Fruit fly (Drosophila melanogaster): ENCODE measurements around the gene hoe1.

Gene hoe1

DNA sequence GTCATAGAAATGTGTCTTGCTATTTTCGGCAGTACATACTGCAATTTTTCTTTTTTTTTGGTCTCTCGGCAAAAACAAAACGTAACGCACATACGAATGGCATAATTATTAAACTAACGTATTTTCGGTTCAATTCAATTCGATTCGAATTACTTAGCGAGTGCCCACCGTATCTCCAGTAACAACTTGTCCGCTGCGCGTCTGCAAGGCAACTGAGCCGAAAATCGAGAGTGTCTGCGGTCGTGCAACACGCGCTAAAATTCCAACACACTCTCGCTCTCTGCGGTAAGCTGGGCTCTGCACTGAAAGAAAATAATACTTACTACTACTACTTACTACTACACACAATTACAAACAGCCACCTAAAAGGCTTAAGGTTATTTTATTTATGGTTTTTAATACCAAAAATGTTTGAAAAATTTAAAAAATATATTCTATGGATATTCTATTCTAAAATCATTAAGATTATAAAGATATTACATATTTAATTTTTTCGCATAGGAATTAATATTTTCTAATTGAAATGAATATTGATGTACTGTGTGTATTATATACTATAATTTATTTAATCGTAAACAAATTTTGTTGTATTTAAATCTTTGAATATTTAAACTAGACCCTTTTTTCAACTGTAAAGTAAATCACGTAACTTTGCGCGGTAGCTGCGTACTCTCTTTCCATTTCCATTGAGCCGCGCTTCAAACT is 25.5 kb downstream of the hoe1 start, which contains the start of gene snsl (continued):
- TF ChIP-seq CG5953 (GFP tag; IDR thresholded peaks at IDR 0.05) (0 out of 2 replicates have a peak, but pooled peaks have one; percentile 45), Hand (GFP tag; optimal IDR thresholded peaks at IDR 0.05) (no peak), Ravus (GFP tag; IDR thresholded peaks at IDR 0.05) (no peak), CG7928 (GFP tag; optimal IDR thresholded peaks at IDR 0.05) (no peak), CG2678 (tag; optimal IDR thresholded peaks at IDR 0.05) (peak; percentile 88), CG32767 (GFP tag; IDR thresholded peaks at IDR 0.05) (peak; percentile 27; the same call in 1 of the 2 replicates), Ada2b (GFP tag; IDR thresholded peaks at IDR 0.05) (peak; percentile 29; the same call in 1 of the 2 replicates), CG17568 (GFP tag; optimal IDR thresholded peaks at IDR 0.05) (no peak), nerfin-1 (tag; optimal IDR thresholded peaks at IDR 0.05) (peak; percentile 77), HLH3B (GFP tag; IDR thresholded peaks at IDR 0.05) (peak; percentile 38; the same call in 1 of the 2 replicates), CG6175 (GFP tag; IDR thresholded peaks at IDR 0.05) (peak; percentile 16; the same call in 1 of the 3 replicates), CG8290 (GFP tag; optimal IDR thresholded peaks at IDR 0.05) (no peak), CG8290 (tag; optimal IDR thresholded peaks at IDR 0.05) (peak in 1 of 2 experiments; percentile 42), sc (optimal IDR thresholded peaks at IDR 0.05) (no peak), sc (GFP tag; optimal IDR thresholded peaks at IDR 0.05) (no peak), CG30403 (GFP tag; optimal IDR thresholded peaks at IDR 0.05) (peak; percentile 67), CG5180 (GFP tag; optimal IDR thresholded peaks at IDR 0.05) (peak; percentile 49), nmo (GFP tag; optimal IDR thresholded peaks at IDR 0.05) (peak; percentile 79), CG10979 (tag; optimal IDR thresholded peaks at IDR 0.05) (peak; percentile 65), CG9727 (GFP tag; optimal IDR thresholded peaks at IDR 0.05) (peak; percentile 71), Fer3 (tag; optimal IDR thresholded peaks at IDR 0.05) (peak; percentile 13), CG33557 (GFP tag; optimal IDR thresholded peaks at IDR 0.05) (peak; percentile 42), Eip74EF (GFP tag; optimal IDR thresholded peaks at IDR 0.05) (peak in 1 of 2 experiments; percentile 85), CG15269 (tag; optimal IDR thresholded peaks at IDR 0.05) (peak; percentile 85), Dbx (GFP tag; IDR thresholded peaks at IDR 0.05) (0 out of 3 replicates have a peak, but pooled peaks have one; percentile 14), CG13296 (GFP tag; optimal IDR thresholded peaks at IDR 0.05) (peak; percentile 78), CG17385 (GFP tag; optimal IDR thresholded peaks at IDR 0.05) (peak; percentile 71), emc (GFP tag; optimal IDR thresholded peaks at IDR 0.05) (no peak), CG6791 (GFP tag; IDR thresholded peaks at IDR 0.05; ENCODE audit: partially characterized antibody) (no peak), CG6689 (GFP tag; IDR thresholded peaks at IDR 0.05) (peak; percentile 53), CG8359 (GFP tag; optimal IDR thresholded peaks at IDR 0.05; ENCODE audit: borderline replicate concordance) (peak; percentile 13), Adf1 (GFP tag; IDR thresholded peaks at IDR 0.05) (no peak), CG17361 (GFP tag; IDR thresholded peaks at IDR 0.05) (peak; percentile 93), HLH4C (GFP tag; IDR thresholded peaks at IDR 0.05; ENCODE audit: partially characterized antibody) (no peak), MBD-R2 (GFP tag; IDR thresholded peaks at IDR 0.05) (peak; percentile 21; the same call in 1 of the 2 replicates), stc (GFP tag; IDR thresholded peaks at IDR 0.05) (0 out of 2 replicates have a peak, but pooled peaks have one; percentile 47), BtbVII (GFP tag; optimal IDR thresholded peaks at IDR 0.05) (peak; percentile 31), jigr1 (GFP tag; IDR thresholded peaks at IDR 0.05) (0 out of 3 replicates have a peak, but pooled peaks have one; percentile 36), lola (GFP tag; optimal IDR thresholded peaks at IDR 0.05) (peak in 1 of 3 experiments; percentile 52), klu (GFP tag; IDR thresholded peaks at IDR 0.05) (0 out of 2 replicates have a peak, but pooled peaks have one; percentile 21), Abd-B (GFP tag; optimal IDR thresholded peaks at IDR 0.05) (no peak), CG17359 (tag; optimal IDR thresholded peaks at IDR 0.05) (peak; percentile 70), Dll (GFP tag; IDR thresholded peaks at IDR 0.05; ENCODE audit: partially characterized antibody) (no peak), CG13424 (tag; optimal IDR thresholded peaks at IDR 0.05) (peak; percentile 88), tap (tag; optimal IDR thresholded peaks at IDR 0.05) (peak; percentile 64), Spps (tag; optimal IDR thresholded peaks at IDR 0.05) (no peak), chn (GFP tag; optimal IDR thresholded peaks at IDR 0.05) (no peak), CG11696 (GFP tag; IDR thresholded peaks at IDR 0.05) (no peak)

Measured in whole organism, embryonic.